Fruit fly (Drosophila melanogaster) whole organism, embryonic: Measurements from ENCODE around the gene Trl.
A peak's percentile ranks its signal among the peaks of the same experiment; 100 is the strongest.

Experiments
- Abd-B ChIP-seq: fragments of 200-800 bp; sonication (Bioruptor generic); optimal IDR thresholded peaks from 2 replicates; lab custom pipeline; 2018; ENCODE audit warnings: missing biosample characterization, mild to moderate bottlenecking, missing genetic modification characterization, moderate library complexity
- Atf3 ChIP-seq: fragments of 200-800 bp; sonication (Bioruptor generic); optimal IDR thresholded peaks from 3 replicates; lab custom pipeline; 2016; ENCODE audit warnings: missing biosample characterization, missing genetic modification characterization
- BEAF-32 ChIP-seq: fragments of 200-800 bp; sonication (Bioruptor generic); optimal IDR thresholded peaks from 3 replicates; lab custom pipeline; 2017; ENCODE audit warnings: missing biosample characterization, missing genetic modification characterization, mild to moderate bottlenecking, moderate library complexity, missing genetic modification reagents
- CG10543 ChIP-seq: fragments of 200-800 bp; sonication (Bioruptor generic); optimal IDR thresholded peaks from 3 replicates; lab custom pipeline; 2017; ENCODE audit warnings: missing biosample characterization, mild to moderate bottlenecking, missing genetic modification characterization, moderate library complexity
- CG12299 ChIP-seq: fragments of 200-800 bp; sonication (Bioruptor generic); optimal IDR thresholded peaks from 2 replicates; lab custom pipeline; 2018; ENCODE audit warnings: missing biosample characterization, mild to moderate bottlenecking, missing genetic modification characterization
- CG13296 ChIP-seq: fragments of 200-800 bp; sonication (Bioruptor generic); optimal IDR thresholded peaks from 3 replicates; lab custom pipeline; 2018; ENCODE audit warnings: missing biosample characterization, mild to moderate bottlenecking, missing genetic modification characterization
- CG14050 ChIP-seq: fragments of 200-800 bp; sonication (Bioruptor generic); IDR thresholded peaks from 3 replicates; pipeline ENCODE4 v1.3.6; 2022; ENCODE audit warnings: missing biosample characterization, missing genetic modification characterization
- CG14710 ChIP-seq: fragments of 200-800 bp; sonication (Bioruptor generic); optimal IDR thresholded peaks from 3 replicates; lab custom pipeline; 2019; ENCODE audit warnings: missing biosample characterization, mild to moderate bottlenecking, missing genetic modification characterization, moderate library complexity
- CG15073 ChIP-seq: fragments of 200-800 bp; sonication (Bioruptor generic); optimal IDR thresholded peaks from 2 replicates; lab custom pipeline; 2016; ENCODE audit warnings: missing biosample characterization, missing genetic modification characterization
- CG15514 ChIP-seq: fragments of 200-800 bp; sonication (Bioruptor generic); optimal IDR thresholded peaks from 3 replicates; lab custom pipeline; 2017; ENCODE audit warnings: missing biosample characterization, missing genetic modification characterization, mild to moderate bottlenecking, moderate library complexity, missing genetic modification reagents
- CG15696 ChIP-seq: fragments of 200-800 bp; sonication (Bioruptor generic); optimal IDR thresholded peaks from 2 replicates; lab custom pipeline; 2019; ENCODE audit warnings: missing biosample characterization, mild to moderate bottlenecking, missing genetic modification characterization, moderate library complexity
- CG16813 ChIP-seq: fragments of 200-800 bp; sonication (Bioruptor generic); IDR thresholded peaks from 3 replicates; pipeline ENCODE4 v1.3.6; 2022; ENCODE audit warnings: missing biosample characterization, missing genetic modification characterization; ENCODE audit not compliant: partially characterized antibody
- CG17361 ChIP-seq: fragments of 200-800 bp; sonication (Bioruptor generic); IDR thresholded peaks from 3 replicates; pipeline ENCODE4 v1.3.6; 2022; ENCODE audit warnings: missing biosample characterization, missing genetic modification characterization
- CG17568 ChIP-seq: fragments of 200-800 bp; sonication (Bioruptor generic); optimal IDR thresholded peaks from 2 replicates; lab custom pipeline; 2018; ENCODE audit warnings: missing biosample characterization, mild to moderate bottlenecking, missing genetic modification characterization, moderate library complexity
- CG17829 ChIP-seq: fragments of 200-800 bp; optimal IDR thresholded peaks from 2 replicates; lab custom pipeline; 2019; ENCODE audit warnings: missing biosample characterization, mild to moderate bottlenecking, missing genetic modification characterization, moderate library complexity
- CG2116 ChIP-seq: fragments of 200-800 bp; sonication (Bioruptor generic); optimal IDR thresholded peaks from 3 replicates; lab custom pipeline; 2018; ENCODE audit warnings: missing biosample characterization, mild to moderate bottlenecking, missing genetic modification characterization
- CG4282 ChIP-seq: fragments of 200-800 bp; sonication (Bioruptor generic); optimal IDR thresholded peaks from 2 replicates; lab custom pipeline; 2016; ENCODE audit warnings: missing biosample characterization, missing genetic modification characterization
- CG43689 ChIP-seq: fragments of 200-800 bp; sonication (Bioruptor generic); IDR thresholded peaks from 2 replicates; pipeline ENCODE4 v1.3.6; 2022; ENCODE audit warnings: missing biosample characterization, missing genetic modification characterization
- CG5245 ChIP-seq: fragments of 200-800 bp; sonication (Bioruptor generic); optimal IDR thresholded peaks from 3 replicates; lab custom pipeline; 2016; ENCODE audit warnings: missing biosample characterization, missing genetic modification characterization
- CG6791 ChIP-seq: fragments of 200-800 bp; sonication (Bioruptor generic); IDR thresholded peaks from 3 replicates; pipeline ENCODE4 v1.3.6; 2022; ENCODE audit warnings: missing biosample characterization, missing genetic modification characterization; ENCODE audit not compliant: partially characterized antibody
- CG7357 ChIP-seq: fragments of 200-800 bp; sonication (Bioruptor generic); IDR thresholded peaks from 3 replicates; pipeline ENCODE4 v1.3.6; 2022; ENCODE audit warnings: missing biosample characterization, missing genetic modification characterization
- CG7928 ChIP-seq: fragments of 200-800 bp; sonication (Bioruptor generic); optimal IDR thresholded peaks from 2 replicates; lab custom pipeline; 2017; ENCODE audit warnings: missing biosample characterization, mild to moderate bottlenecking, missing genetic modification characterization
- Dll ChIP-seq: fragments of 200-800 bp; sonication (Bioruptor generic); IDR thresholded peaks from 4 replicates; pipeline ENCODE4 v1.3.6; 2022; ENCODE audit warnings: missing biosample characterization, missing genetic modification characterization; ENCODE audit not compliant: partially characterized antibody
- HLH54F ChIP-seq: fragments of 200-800 bp; sonication (Bioruptor generic); optimal IDR thresholded peaks from 3 replicates; lab custom pipeline; 2016; ENCODE audit warnings: missing biosample characterization, missing genetic modification characterization
- Hmx ChIP-seq: fragments of 200-800 bp; sonication (Bioruptor generic); optimal IDR thresholded peaks from 2 replicates; lab custom pipeline; 2016; ENCODE audit warnings: missing biosample characterization, missing genetic modification characterization
- Hr39 ChIP-seq: fragments of >200 bp; optimal IDR thresholded peaks from 2 replicates; lab custom pipeline; 2017
- Ptx1 ChIP-seq: fragments of 200-800 bp; sonication (Bioruptor generic); IDR thresholded peaks from 2 replicates; pipeline ENCODE4 v1.3.6; 2022; ENCODE audit warnings: missing biosample characterization, missing genetic modification characterization
- Sin3A ChIP-seq: fragments of >200 bp; optimal IDR thresholded peaks from 2 replicates; lab custom pipeline; 2018
- Six4 ChIP-seq: fragments of 200-800 bp; sonication (Bioruptor generic); optimal IDR thresholded peaks from 2 replicates; lab custom pipeline; 2016; ENCODE audit warnings: missing biosample characterization, missing genetic modification characterization
- Usf ChIP-seq: fragments of 200-800 bp; sonication (Bioruptor generic); optimal IDR thresholded peaks from 2 replicates; lab custom pipeline; 2017; ENCODE audit warnings: missing genotype, missing biosample characterization, missing genetic modification characterization
- cas ChIP-seq: fragments of 200-800 bp; sonication (Bioruptor generic); IDR thresholded peaks from 2 replicates; pipeline ENCODE4 v1.3.6; 2022; ENCODE audit warnings: missing biosample characterization, missing genetic modification characterization
- dimm ChIP-seq: fragments of 200-800 bp; sonication (Bioruptor generic); IDR thresholded peaks from 2 replicates; pipeline ENCODE4 v1.3.6; 2022; ENCODE audit warnings: missing biosample characterization, missing genetic modification characterization
- ewg ChIP-seq: fragments of 200-800 bp; sonication (Bioruptor generic); optimal IDR thresholded peaks from 3 replicates; lab custom pipeline; 2017; ENCODE audit warnings: mild to moderate bottlenecking, missing biosample characterization, missing genetic modification reagents, missing genetic modification characterization
- eyg ChIP-seq: fragments of 200-800 bp; sonication (Bioruptor generic); optimal IDR thresholded peaks from 3 replicates; lab custom pipeline; 2016; ENCODE audit warnings: missing biosample characterization, missing genetic modification characterization
- fru ChIP-seq: fragments of >200 bp; optimal IDR thresholded peaks from 2 replicates; lab custom pipeline; 2017
- fu2 ChIP-seq: fragments of 200-800 bp; sonication (Bioruptor generic); optimal IDR thresholded peaks from 2 replicates; lab custom pipeline; 2016; ENCODE audit warnings: missing biosample characterization, missing genetic modification characterization
- gce ChIP-seq: fragments of 200-800 bp; sonication (Bioruptor generic); IDR thresholded peaks from 3 replicates; pipeline ENCODE4 v1.3.6; 2022; ENCODE audit warnings: missing biosample characterization, missing genetic modification characterization
- gfzf ChIP-seq: fragments of 200-800 bp; sonication (Bioruptor generic); optimal IDR thresholded peaks from 2 replicates; lab custom pipeline; 2016; ENCODE audit warnings: missing biosample characterization, mild to moderate bottlenecking, missing genetic modification characterization, moderate library complexity
- gsb-n ChIP-seq: fragments of 200-800 bp; sonication (Bioruptor generic); optimal IDR thresholded peaks from 3 replicates; lab custom pipeline; 2018; ENCODE audit warnings: missing biosample characterization, mild to moderate bottlenecking, missing genetic modification characterization
- ind ChIP-seq: fragments of 200-800 bp; sonication (Bioruptor generic); optimal IDR thresholded peaks from 3 replicates; lab custom pipeline; 2016; ENCODE audit warnings: missing biosample characterization, missing genetic modification characterization
- inv ChIP-seq: fragments of 200-800 bp; sonication (Bioruptor generic); IDR thresholded peaks from 2 replicates; pipeline ENCODE4 v1.3.6; 2022; ENCODE audit warnings: missing biosample characterization, missing genetic modification characterization; ENCODE audit not compliant: partially characterized antibody
- oc ChIP-seq: fragments of 200-800 bp; sonication (Bioruptor generic); optimal IDR thresholded peaks from 2 replicates; lab custom pipeline; 2018; ENCODE audit warnings: missing biosample characterization, mild to moderate bottlenecking, missing genetic modification characterization, moderate library complexity
- ro ChIP-seq: fragments of 200-800 bp; sonication (Bioruptor generic); IDR thresholded peaks from 2 replicates; pipeline ENCODE4 v1.3.6; 2022; ENCODE audit warnings: missing biosample characterization, missing genetic modification characterization
- sd ChIP-seq: fragments of 200-800 bp; sonication (Bioruptor generic); optimal IDR thresholded peaks from 3 replicates; lab custom pipeline; 2018; ENCODE audit warnings: missing biosample characterization, mild to moderate bottlenecking, missing genetic modification characterization, moderate library complexity
- sob ChIP-seq: fragments of 200-800 bp; sonication (Bioruptor generic); IDR thresholded peaks from 2 replicates; pipeline ENCODE4 v1.3.6; 2022; ENCODE audit warnings: missing biosample characterization, missing genetic modification characterization
- toy ChIP-seq: fragments of 200-800 bp; sonication (Bioruptor generic); IDR thresholded peaks from 2 replicates; pipeline ENCODE4 v1.3.6; 2022; ENCODE audit warnings: missing biosample characterization, missing genetic modification characterization
- trh ChIP-seq: fragments of 200-800 bp; sonication (Bioruptor generic); optimal IDR thresholded peaks from 2 replicates; lab custom pipeline; 2016; ENCODE audit warnings: missing biosample characterization, missing genetic modification characterization
- tx ChIP-seq: fragments of 200-800 bp; sonication (Bioruptor generic); optimal IDR thresholded peaks from 2 replicates; lab custom pipeline; 2016; ENCODE audit warnings: missing biosample characterization, missing genetic modification characterization
- zen ChIP-seq: fragments of 200-800 bp; sonication (Bioruptor generic); optimal IDR thresholded peaks from 3 replicates; lab custom pipeline; 2018; ENCODE audit warnings: missing biosample characterization, mild to moderate bottlenecking, missing genetic modification characterization, moderate library complexity

The Trl gene

dm6 chr3L:14761837-14762785 is 1.3 kb upstream of the Trl start, which contains the start of the genes Tsen34 and Mgat4a (continued):
- TF ChIP-seq sd (tag; lab: Kevin White, UChicago) = no peak
- TF ChIP-seq tx = peak; percentile 37
- TF ChIP-seq ind (GFP tag; lab: Kevin White, UChicago) = no peak
- peak; percentile 37 for TF ChIP-seq zen
- TF ChIP-seq ro = no peak
- no peak for TF ChIP-seq CG5245
- TF ChIP-seq fru = no peak
- TF ChIP-seq CG43689 (GFP tag; lab: Robert Waterston, UW) = no peak
- no peak for TF ChIP-seq Atf3
- no peak for TF ChIP-seq CG17568 (GFP tag; lab: Kevin White, UChicago)
- TF ChIP-seq CG14050 = no peak
- TF ChIP-seq gsb-n (tag; lab: Kevin White, UChicago) = no peak
- TF ChIP-seq CG17361 (GFP tag; lab: Robert Waterston, UW) = no peak; the same call in 2 of the 3 replicates
- peak; percentile 50; the same call in 2 of the 3 replicates for TF ChIP-seq CG16813 (GFP tag; lab: Robert Waterston, UW)
- no peak for TF ChIP-seq CG4282 (GFP tag; lab: Kevin White, UChicago)
- no peak for TF ChIP-seq Hr39 (lab: Kevin White, UChicago)
- peak; percentile 34 for TF ChIP-seq gfzf
- TF ChIP-seq CG15696 (tag; lab: Kevin White, UChicago) = peak; percentile 30
- TF ChIP-seq Abd-B = no peak
- peak; percentile 40 for TF ChIP-seq CG14710 (tag; lab: Kevin White, UChicago)
- TF ChIP-seq Dll (GFP tag; lab: Robert Waterston, UW) = peak; percentile 61; the same call in 2 of the 4 replicates
- TF ChIP-seq CG13296 (GFP tag; lab: Kevin White, UChicago) = peak; percentile 82
- no peak for TF ChIP-seq gce (GFP tag; lab: Robert Waterston, UW)
- peak; percentile 74 for TF ChIP-seq CG6791
- no peak for TF ChIP-seq dimm (GFP tag; lab: Robert Waterston, UW)
- TF ChIP-seq CG17829 (tag; lab: Kevin White, UChicago) = peak; percentile 31
- peak; percentile 20 for TF ChIP-seq oc
- no peak for TF ChIP-seq Usf (GFP tag; lab: Kevin White, UChicago)
- TF ChIP-seq CG15514 (GFP tag; lab: Kevin White, UChicago) = peak; percentile 46
- peak; percentile 47; the same call in 1 of the 2 replicates for TF ChIP-seq cas (GFP tag; lab: Robert Waterston, UW)
- no peak for TF ChIP-seq CG7357 (GFP tag; lab: Robert Waterston, UW)
- TF ChIP-seq toy (GFP tag; lab: Robert Waterston, UW) = no peak
- TF ChIP-seq CG12299 (tag; lab: Kevin White, UChicago) = no peak
- peak; percentile 91 for TF ChIP-seq CG10543
- TF ChIP-seq eyg (GFP tag; lab: Kevin White, UChicago) = peak; percentile 47
- no peak for TF ChIP-seq CG15073 (GFP tag; lab: Kevin White, UChicago)
- no peak for TF ChIP-seq Hmx (GFP tag; lab: Kevin White, UChicago)
- no peak for TF ChIP-seq Six4
- TF ChIP-seq Ptx1 (GFP tag; lab: Robert Waterston, UW) = no peak
- TF ChIP-seq sob (GFP tag; lab: Robert Waterston, UW) = peak; percentile 72
- TF ChIP-seq BEAF-32 = peak; percentile 65
- no peak for TF ChIP-seq trh
- peak; percentile 52 for TF ChIP-seq Sin3A (lab: Kevin White, UChicago)
- TF ChIP-seq fu2 (GFP tag; lab: Kevin White, UChicago) = no peak
- TF ChIP-seq CG7928 (GFP tag; lab: Kevin White, UChicago) = peak; percentile 27
- TF ChIP-seq HLH54F (GFP tag; lab: Kevin White, UChicago) = peak; percentile 27
- TF ChIP-seq CG2116 (GFP tag; lab: Kevin White, UChicago) = peak; percentile 71
- no peak for TF ChIP-seq ewg (GFP tag; lab: Kevin White, UChicago)
- no peak for TF ChIP-seq inv
